Worm (Caenorhabditis elegans) whole organism, young adult: Measurements from ENCODE around the gene crp-1.

ENCODE experiments used
- F37B4.10 ChIP-seq: fragments of 200-800 bp; sonication (Bioruptor generic); IDR thresholded peaks from 2 replicates; pipeline ENCODE4 v1.3.6; 2022; ENCODE audit warnings: missing genetic modification characterization, missing compliant biosample characterization
- atf-7 ChIP-seq: sonication (generic microtip); optimal IDR thresholded peaks from 2 replicates; lab custom pipeline; 2017; ENCODE audit warnings: mild to moderate bottlenecking, missing genetic modification characterization, missing compliant biosample characterization
- attf-3 ChIP-seq: fragments of 200-800 bp; sonication (Bioruptor generic); conservative IDR thresholded peaks from 2 replicates; pipeline ENCODE4 v1.3.6; 2022; ENCODE audit warnings: missing genetic modification reagents, missing genetic modification characterization, missing compliant biosample characterization
- cebp-1 ChIP-seq, 2 experiments: fragments of 200-800 bp in 1 of 2; sonication (Bioruptor generic) in 1 of 2; sonication (generic microtip) in 1 of 2; IDR thresholded peaks in 1 of 2; optimal IDR thresholded peaks in 1 of 2; 2 replicates each; pipeline versions ENCODE4 v1.3.6 to Lab custom; 2017 to 2022; ENCODE audit warnings: missing compliant biosample characterization in 2 of 2, missing genetic modification characterization in 2 of 2, mild to moderate bottlenecking in 1 of 2, missing genetic modification reagents in 1 of 2, moderate library complexity in 1 of 2
- ceh-100 ChIP-seq: fragments of 200-800 bp; sonication (Bioruptor generic); IDR thresholded peaks from 2 replicates; pipeline ENCODE4 v1.3.6; 2022; ENCODE audit warnings: missing genetic modification reagents, missing genetic modification characterization, missing compliant biosample characterization
- die-1 ChIP-seq: sonication (generic microtip); optimal IDR thresholded peaks from 2 replicates; lab custom pipeline; 2016; ENCODE audit warnings: missing genotype, mild to moderate bottlenecking, missing genetic modification characterization, missing compliant biosample characterization
- let-526 ChIP-seq: fragments of 200-800 bp; sonication (Bioruptor generic); IDR thresholded peaks from 2 replicates; pipeline ENCODE4 v1.3.6; 2022; ENCODE audit warnings: missing genetic modification reagents, missing genetic modification characterization, missing compliant biosample characterization
- lsl-1 ChIP-seq: fragments of 200-800 bp; sonication (Bioruptor generic); optimal IDR thresholded peaks from 2 replicates; lab custom pipeline; 2018; ENCODE audit warnings: mild to moderate bottlenecking, missing genetic modification characterization, moderate library complexity, missing compliant biosample characterization
- unc-62 ChIP-seq: fragments of 150-350 bp; optimal IDR thresholded peaks from 2 replicates; lab custom pipeline; 2014; ENCODE audit warnings: missing biosample characterization, missing genetic modification reagents, missing genetic modification characterization

DNA sequence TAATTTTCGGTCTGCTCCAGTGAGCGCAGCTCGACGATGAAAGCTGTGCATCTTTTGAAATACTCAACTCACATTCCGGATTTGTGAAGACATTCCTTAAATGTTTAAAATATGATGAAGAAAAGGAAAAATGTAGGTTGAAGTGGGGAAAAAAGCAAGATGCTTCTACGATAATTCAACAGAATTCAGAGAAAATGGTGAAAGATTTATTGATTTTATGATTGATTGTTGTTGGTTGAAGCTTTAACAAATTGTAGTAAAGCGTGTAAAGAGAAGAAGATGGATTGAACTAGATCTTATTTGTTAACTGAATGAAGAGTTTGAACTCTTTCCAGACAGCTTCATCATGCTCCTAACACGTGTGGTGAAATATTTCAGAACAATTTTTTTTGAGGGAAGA is 11.6 kb downstream of the crp-1 start, which contains the start of gene ncx-5:
- TF ChIP-seq cebp-1 (GFP tag; IDR thresholded peaks at IDR 0.05; lab: Robert Waterston, UW): no peak
- no peak for TF ChIP-seq cebp-1 (tag; optimal IDR thresholded peaks at IDR 0.05; lab: Kevin White, UChicago)
- TF ChIP-seq attf-3 (GFP tag; lab: Robert Waterston, UW): no peak
- TF ChIP-seq ceh-100 (GFP tag; lab: Robert Waterston, UW): no peak
- TF ChIP-seq die-1 (tag; lab: Kevin White, UChicago): no peak
- TF ChIP-seq lsl-1: no peak
- no peak for TF ChIP-seq unc-62
- no peak for TF ChIP-seq F37B4.10 (GFP tag; lab: Robert Waterston, UW)
- TF ChIP-seq let-526 (GFP tag; lab: Robert Waterston, UW): no peak
- TF ChIP-seq atf-7 (tag; lab: Kevin White, UChicago): no peak
